Worm (Caenorhabditis elegans) whole organism, late embryonic: Measurements from ENCODE around the gene ZK354.8.

Experiments used
- C08G9.2 ChIP-seq: sonication (generic microtip); optimal IDR thresholded peaks from 2 replicates; lab custom pipeline; 2016; ENCODE audit warnings: mild to moderate bottlenecking, missing genetic modification characterization, moderate library complexity, missing compliant biosample characterization
- C38D4.7 ChIP-seq: fragments of 200-800 bp; sonication (Bioruptor generic); optimal IDR thresholded peaks from 2 replicates; lab custom pipeline; 2018; ENCODE audit warnings: mild to moderate bottlenecking, missing genetic modification characterization, moderate library complexity, missing compliant biosample characterization
- K02D7.2 ChIP-seq: sonication (generic microtip); optimal IDR thresholded peaks from 2 replicates; lab custom pipeline; 2017; ENCODE audit warnings: mild to moderate bottlenecking, missing genetic modification characterization, missing compliant biosample characterization
- K09A11.1 ChIP-seq: sonication (generic microtip); optimal IDR thresholded peaks from 2 replicates; lab custom pipeline; 2017; ENCODE audit warnings: antibody characterized with exemption, mild to moderate bottlenecking, missing genetic modification characterization, missing compliant biosample characterization; ENCODE audit not compliant: insufficient read depth
- Y22D7AL.16 ChIP-seq: sonication (generic microtip); optimal IDR thresholded peaks from 2 replicates; lab custom pipeline; 2016; ENCODE audit warnings: missing genetic modification characterization, missing compliant biosample characterization
- ama-1 ChIP-seq: fragments of 150-350 bp; optimal IDR thresholded peaks from 2 replicates; lab custom pipeline; 2014
- ceh-14 ChIP-seq: sonication (generic microtip); optimal IDR thresholded peaks from 2 replicates; lab custom pipeline; 2016; ENCODE audit warnings: missing genotype, missing genetic modification characterization, missing compliant biosample characterization
- ceh-19 ChIP-seq: fragments of 200-800 bp; sonication (Bioruptor generic); optimal IDR thresholded peaks from 2 replicates; lab custom pipeline; 2018; ENCODE audit warnings: mild to moderate bottlenecking, missing genetic modification characterization, missing compliant biosample characterization
- ceh-2 ChIP-seq: sonication (generic microtip); optimal IDR thresholded peaks from 2 replicates; lab custom pipeline; 2016; ENCODE audit warnings: missing genotype, missing genetic modification characterization, missing compliant biosample characterization
- ceh-31 ChIP-seq: sonication (generic microtip); optimal IDR thresholded peaks from 2 replicates; lab custom pipeline; 2016; ENCODE audit warnings: missing genetic modification characterization, missing compliant biosample characterization
- ceh-34 ChIP-seq: sonication (generic microtip); optimal IDR thresholded peaks from 2 replicates; lab custom pipeline; 2016; ENCODE audit warnings: mild to moderate bottlenecking, missing genetic modification characterization, missing compliant biosample characterization
- ceh-48 ChIP-seq: sonication (generic microtip); optimal IDR thresholded peaks from 2 replicates; lab custom pipeline; 2016; ENCODE audit warnings: missing genetic modification characterization, inconsistent platforms, missing compliant biosample characterization
- ceh-6 ChIP-seq: fragments of 200-800 bp; sonication (Bioruptor generic); optimal IDR thresholded peaks from 2 replicates; lab custom pipeline; 2018; ENCODE audit warnings: mild to moderate bottlenecking, missing genetic modification characterization, missing compliant biosample characterization
- dmd-4 ChIP-seq: sonication (generic microtip); optimal IDR thresholded peaks from 2 replicates; lab custom pipeline; 2016; ENCODE audit warnings: borderline replicate concordance, missing genetic modification characterization, missing compliant biosample characterization
- dve-1 ChIP-seq: sonication (generic microtip); optimal IDR thresholded peaks from 2 replicates; lab custom pipeline; 2017; ENCODE audit warnings: antibody characterized with exemption, mild to moderate bottlenecking, missing genetic modification characterization, missing compliant biosample characterization
- elt-4 ChIP-seq: sonication (generic microtip); optimal IDR thresholded peaks from 2 replicates; lab custom pipeline; 2016; ENCODE audit warnings: missing genetic modification characterization, missing compliant biosample characterization
- ets-4 ChIP-seq: sonication (generic microtip); optimal IDR thresholded peaks from 2 replicates; lab custom pipeline; 2016; ENCODE audit warnings: missing genetic modification characterization, missing compliant biosample characterization
- eyg-1 ChIP-seq: sonication (generic microtip); optimal IDR thresholded peaks from 2 replicates; lab custom pipeline; 2016; ENCODE audit warnings: missing genotype, missing genetic modification characterization, missing compliant biosample characterization
- fax-1 ChIP-seq: sonication (generic microtip); optimal IDR thresholded peaks from 2 replicates; lab custom pipeline; 2016; ENCODE audit warnings: missing genotype, missing genetic modification characterization, missing compliant biosample characterization
- fkh-10 ChIP-seq: fragments of 150-350 bp; optimal IDR thresholded peaks from 2 replicates; lab custom pipeline; 2014; ENCODE audit warnings: missing biosample characterization, missing genetic modification reagents, missing genetic modification characterization
- fkh-6 ChIP-seq: sonication (generic microtip); optimal IDR thresholded peaks from 2 replicates; lab custom pipeline; 2016; ENCODE audit warnings: missing genetic modification characterization, missing compliant biosample characterization
- hlh-15 ChIP-seq: sonication (generic microtip); optimal IDR thresholded peaks from 2 replicates; lab custom pipeline; 2016; ENCODE audit warnings: missing genetic modification characterization, missing compliant biosample characterization
- hlh-30 ChIP-seq: sonication (generic microtip); optimal IDR thresholded peaks from 2 replicates; lab custom pipeline; 2017; ENCODE audit warnings: antibody characterized with exemption, missing genetic modification characterization, missing compliant biosample characterization; ENCODE audit not compliant: insufficient read depth
- lin-11 ChIP-seq: fragments of 200-800 bp; sonication (Bioruptor generic); optimal IDR thresholded peaks from 2 replicates; lab custom pipeline; 2018; ENCODE audit warnings: mild to moderate bottlenecking, missing genetic modification characterization, missing compliant biosample characterization
- madf-2 ChIP-seq: sonication (generic microtip); optimal IDR thresholded peaks from 2 replicates; lab custom pipeline; 2017; ENCODE audit warnings: missing genetic modification characterization, missing compliant biosample characterization
- nhr-11 ChIP-seq: fragments of 150-350 bp; optimal IDR thresholded peaks from 2 replicates; lab custom pipeline; 2014; ENCODE audit warnings: missing biosample characterization, missing genetic modification characterization
- nhr-232 ChIP-seq: sonication (generic microtip); optimal IDR thresholded peaks from 2 replicates; lab custom pipeline; 2016; ENCODE audit warnings: missing genetic modification characterization, missing compliant biosample characterization
- odd-2 ChIP-seq: sonication (generic microtip); optimal IDR thresholded peaks from 2 replicates; lab custom pipeline; 2017; ENCODE audit warnings: antibody characterized with exemption, mild to moderate bottlenecking, missing genetic modification characterization, missing compliant biosample characterization
- pag-3 ChIP-seq: sonication (generic microtip); optimal IDR thresholded peaks from 2 replicates; lab custom pipeline; 2016; ENCODE audit warnings: missing compliant biosample characterization, missing genetic modification characterization, borderline replicate concordance
- pat-9 ChIP-seq: fragments of 200-800 bp; sonication (Bioruptor generic); optimal IDR thresholded peaks from 2 replicates; lab custom pipeline; 2018; ENCODE audit warnings: mild to moderate bottlenecking, missing genetic modification characterization, moderate library complexity, missing compliant biosample characterization
- pha-4 ChIP-seq: fragments of 150-350 bp; optimal IDR thresholded peaks from 2 replicates; lab custom pipeline; 2018; ENCODE audit warnings: missing biosample characterization, missing genetic modification reagents, missing genetic modification characterization
- pqm-1 ChIP-seq: sonication (generic microtip); optimal IDR thresholded peaks from 2 replicates; lab custom pipeline; 2016; ENCODE audit warnings: missing genetic modification characterization, missing compliant biosample characterization
- pros-1 ChIP-seq: fragments of 150-350 bp; optimal IDR thresholded peaks from 2 replicates; lab custom pipeline; 2014; ENCODE audit warnings: missing biosample characterization, missing genetic modification reagents, missing genetic modification characterization
- sox-2 ChIP-seq: fragments of 200-800 bp; sonication (Bioruptor generic); IDR thresholded peaks from 2 replicates; pipeline ENCODE4 v1.3.6; 2022; ENCODE audit warnings: missing genetic modification reagents, missing genetic modification characterization, missing compliant biosample characterization
- sox-4 ChIP-seq: sonication (generic microtip); optimal IDR thresholded peaks from 2 replicates; lab custom pipeline; 2017; ENCODE audit warnings: mild to moderate bottlenecking, missing genetic modification characterization, inconsistent platforms, missing compliant biosample characterization
- tbx-2 ChIP-seq: sonication (generic microtip); optimal IDR thresholded peaks from 2 replicates; lab custom pipeline; 2016; ENCODE audit warnings: missing genetic modification characterization, missing compliant biosample characterization
- ttx-3 ChIP-seq: sonication (generic microtip); optimal IDR thresholded peaks from 2 replicates; lab custom pipeline; 2016; ENCODE audit warnings: missing genetic modification reagents, missing genetic modification characterization, missing compliant biosample characterization
- unc-42 ChIP-seq: sonication (generic microtip); optimal IDR thresholded peaks from 2 replicates; lab custom pipeline; 2016; ENCODE audit warnings: missing genotype, missing genetic modification characterization, missing compliant biosample characterization
- unc-55 ChIP-seq: sonication (generic microtip); optimal IDR thresholded peaks from 2 replicates; lab custom pipeline; 2017; ENCODE audit warnings: missing biosample characterization, missing genetic modification reagents, missing genetic modification characterization

The ZK354.8 gene

DNA sequence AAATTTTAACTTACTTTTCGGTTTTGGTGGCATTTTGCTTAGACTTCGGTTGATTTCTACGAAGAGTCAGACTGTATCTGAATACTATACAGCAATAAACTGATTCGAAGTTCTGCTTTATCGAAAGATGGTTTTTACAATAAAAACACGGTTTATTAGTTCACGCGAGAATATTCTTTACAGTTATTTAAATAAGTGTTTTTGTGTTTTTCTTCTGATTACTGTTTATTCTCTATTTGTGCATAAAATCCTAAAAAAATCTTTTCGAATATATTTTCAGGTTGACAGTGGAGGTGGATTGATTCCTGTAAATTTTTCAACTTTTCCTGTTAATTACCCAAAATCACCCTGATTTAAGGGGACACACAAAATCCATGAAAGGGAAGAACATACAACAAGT lies at the start of gene ZK354.8:
Gene ZK354.8 (minus strand): TSS at position 101 of the 400 bp plus-strand sequence.
- TF ChIP-seq ceh-2 (no peak), fkh-6 (tag; lab: Kevin White, UChicago) (no peak), nhr-232 (tag; lab: Kevin White, UChicago) (no peak), ceh-19 (GFP tag; lab: Kevin White, UChicago) (no peak), odd-2 (tag; lab: Kevin White, UChicago) (no peak), K02D7.2 (tag; lab: Kevin White, UChicago) (no peak), fkh-10 (GFP tag; lab: Kevin White, UChicago) (no peak), ets-4 (tag; lab: Kevin White, UChicago) (no peak), C08G9.2 (no peak), nhr-11 (no peak), ceh-34 (tag; lab: Kevin White, UChicago) (no peak), pqm-1 (tag; lab: Kevin White, UChicago) (no peak)

DNA sequence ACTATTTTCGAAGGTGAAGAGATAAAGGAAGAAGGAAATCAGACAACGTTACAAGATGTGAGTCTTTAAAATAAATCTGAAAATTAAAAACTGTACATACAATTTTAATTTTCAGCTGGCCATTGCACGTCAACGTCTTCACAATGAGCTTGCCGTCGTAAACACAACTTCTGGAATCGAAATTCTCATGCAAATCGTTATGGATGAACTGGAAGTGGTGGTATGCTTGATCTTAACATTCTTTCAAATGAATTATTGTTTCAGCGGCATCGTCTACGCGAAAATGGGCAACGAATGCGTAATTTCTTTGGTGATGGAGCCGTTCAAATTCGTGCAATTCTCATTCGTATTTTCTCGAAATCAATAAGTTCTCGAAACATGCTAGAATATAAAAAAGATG lies 48.6 kb upstream of the ZK354.8 start:
- TF ChIP-seq C38D4.7 = no peak
- no peak for TF ChIP-seq sox-4
- TF ChIP-seq lin-11 (tag; lab: Kevin White, UChicago) = no peak
- no peak for TF ChIP-seq ceh-19 (GFP tag; lab: Kevin White, UChicago)
- TF ChIP-seq ceh-48 (tag; lab: Kevin White, UChicago) = no peak
- TF ChIP-seq dmd-4 (tag; lab: Kevin White, UChicago) = no peak
- no peak for TF ChIP-seq Y22D7AL.16 (tag; lab: Kevin White, UChicago)
- no peak for TF ChIP-seq K09A11.1 (tag; lab: Kevin White, UChicago)
- TF ChIP-seq madf-2 (tag; lab: Kevin White, UChicago) = no peak
- TF ChIP-seq unc-55 (GFP tag; lab: Kevin White, UChicago) = no peak
- TF ChIP-seq unc-42 (tag; lab: Kevin White, UChicago) = no peak
- TF ChIP-seq pha-4 (tag; lab: Kevin White, UChicago) = no peak
- TF ChIP-seq nhr-232 (tag; lab: Kevin White, UChicago) = no peak
- no peak for TF ChIP-seq pros-1 (tag; lab: Kevin White, UChicago)
- no peak for TF ChIP-seq dve-1

DNA sequence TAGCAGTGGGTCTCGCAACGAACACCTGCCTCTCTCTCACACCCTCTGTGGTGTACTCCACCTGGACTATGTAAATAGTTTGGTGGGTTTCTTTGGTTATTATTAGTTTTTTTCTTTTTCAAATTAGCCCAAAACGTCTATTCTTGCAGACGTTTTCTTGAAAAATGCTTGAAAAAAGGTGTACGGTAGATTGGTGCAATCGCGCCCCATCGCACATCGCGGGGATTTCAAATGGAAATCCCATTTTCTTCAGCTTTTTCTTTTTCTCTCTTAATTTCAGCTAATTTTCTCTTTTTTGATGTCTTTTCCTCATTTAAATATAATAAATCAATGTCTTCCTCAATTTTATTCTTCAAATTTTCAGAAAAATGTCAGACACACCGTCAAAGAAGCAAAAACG lies 48.2 kb upstream of the ZK354.8 start, which contains the start of gene Y4C6B.1:
Gene Y4C6B.1 (plus strand): TSS at position 365 of the 400 bp plus-strand sequence.
- TF ChIP-seq ets-4 (tag; lab: Kevin White, UChicago) (no peak), ceh-14 (tag; lab: Kevin White, UChicago) (no peak), sox-2 (GFP tag; lab: Robert Waterston, UW) (no peak), ceh-31 (tag; lab: Kevin White, UChicago) (no peak), ttx-3 (tag; lab: Kevin White, UChicago) (peak; percentile 24), tbx-2 (tag; lab: Kevin White, UChicago) (peak; percentile 17), ceh-6 (GFP tag; lab: Kevin White, UChicago) (no peak)

DNA sequence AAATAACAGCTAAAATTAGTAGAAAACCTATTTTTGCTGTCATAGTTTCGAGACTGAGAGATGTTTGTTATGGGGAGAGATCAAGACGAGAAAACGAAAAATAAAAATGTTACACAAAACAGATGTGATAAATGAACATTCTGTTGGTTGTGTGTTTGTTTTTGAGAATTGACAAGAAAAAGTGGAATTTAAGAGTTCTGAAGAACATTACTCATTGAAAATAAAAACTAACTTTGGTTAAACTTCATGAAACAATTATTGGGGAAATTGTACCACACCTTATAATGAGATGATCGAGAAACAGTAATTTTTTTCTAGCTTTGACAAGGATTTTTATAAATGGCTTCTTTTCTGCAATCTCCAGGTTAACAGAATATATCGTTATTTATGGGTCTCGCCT lies 47.4 kb upstream of the ZK354.8 start, which contains the start of gene Y4C6B.7:
Gene Y4C6B.7 (minus strand): TSS at position 101 of the 400 bp plus-strand sequence.
- no peak for TF ChIP-seq ama-1 (lab: Kevin White, UChicago)
- TF ChIP-seq hlh-30 = no peak
- TF ChIP-seq pag-3 (tag; lab: Kevin White, UChicago) = no peak
- no peak for TF ChIP-seq elt-4 (tag; lab: Kevin White, UChicago)
- no peak for TF ChIP-seq ets-4 (tag; lab: Kevin White, UChicago)
- no peak for TF ChIP-seq fax-1 (tag; lab: Kevin White, UChicago)
- no peak for TF ChIP-seq C08G9.2
- no peak for TF ChIP-seq pat-9
- no peak for TF ChIP-seq hlh-15 (tag; lab: Kevin White, UChicago)
- no peak for TF ChIP-seq eyg-1 (tag; lab: Kevin White, UChicago)
- TF ChIP-seq tbx-2 (tag; lab: Kevin White, UChicago) = no peak
- TF ChIP-seq, all 69 proteins: peak for 0
